Fruit fly (Drosophila melanogaster): Measurements from ENCODE around the gene Wnk.

Gene Wnk

dm6 chr3L:21554752-21555151 lies at the start of gene Wnk:
Wnk (minus strand) TSS chr3L:21554928.
- no peak for TF ChIP-seq CG17801 (GFP tag; optimal IDR thresholded peaks at IDR 0.05; ENCODE audit: partially characterized antibody)

- TF ChIP-seq CG17801 (GFP tag; optimal IDR thresholded peaks at IDR 0.05; ENCODE audit: partially characterized antibody) = no peak
These were observed 49.5 kb upstream of the Wnk start for dm6 chr3L:21604265-21604664.

- TF ChIP-seq CG17801 (GFP tag; optimal IDR thresholded peaks at IDR 0.05; ENCODE audit: partially characterized antibody) = no peak
These were observed 47.5 kb upstream of the Wnk start for dm6 chr3L:21602275-21602674.

- no peak for TF ChIP-seq CG17801 (GFP tag; optimal IDR thresholded peaks at IDR 0.05; ENCODE audit: partially characterized antibody)
These were observed 43.6 kb upstream of the Wnk start for dm6 chr3L:21598337-21598736.

- TF ChIP-seq CG17801 (GFP tag; optimal IDR thresholded peaks at IDR 0.05; ENCODE audit: partially characterized antibody) = no peak
These were observed 39.7 kb upstream of the Wnk start for dm6 chr3L:21594408-21594807.

dm6 chr3L:21591247-21591646 lies 36.5 kb upstream of the Wnk start:
- no peak for TF ChIP-seq CG17801 (GFP tag; optimal IDR thresholded peaks at IDR 0.05; ENCODE audit: partially characterized antibody)

dm6 chr3L:21586528-21586927 lies 31.8 kb upstream of the Wnk start, which contains the start of gene TfAP-2:
TfAP-2 (plus strand) TSS chr3L:21586828.
- TF ChIP-seq CG17801 (GFP tag; optimal IDR thresholded peaks at IDR 0.05; ENCODE audit: partially characterized antibody) = no peak

- no peak for TF ChIP-seq CG17801 (GFP tag; optimal IDR thresholded peaks at IDR 0.05; ENCODE audit: partially characterized antibody)
These were observed 30.7 kb upstream of the Wnk start for dm6 chr3L:21585397-21585796.

dm6 chr3L:21584683-21585082 lies 30.0 kb upstream of the Wnk start:
- TF ChIP-seq CG17801 (GFP tag; optimal IDR thresholded peaks at IDR 0.05; ENCODE audit: partially characterized antibody) = no peak

- no peak for TF ChIP-seq CG17801 (GFP tag; optimal IDR thresholded peaks at IDR 0.05; ENCODE audit: partially characterized antibody)
These were observed 27.3 kb upstream of the Wnk start for dm6 chr3L:21581984-21582383.

dm6 chr3L:21574296-21574745 lies 19.6 kb upstream of the Wnk start:
- no peak for TF ChIP-seq CG17801 (GFP tag; optimal IDR thresholded peaks at IDR 0.05; ENCODE audit: partially characterized antibody)

- TF ChIP-seq CG17801 (GFP tag; optimal IDR thresholded peaks at IDR 0.05; ENCODE audit: partially characterized antibody) = no peak
These were observed 19.1 kb upstream of the Wnk start, which contains the start of gene EMC10 for dm6 chr3L:21573831-21574230. EMC10 (plus strand) TSS chr3L:21574131.

dm6 chr3L:21568848-21569372 lies 14.2 kb upstream of the Wnk start, which contains the start of the genes CRIF and SMC5:
CRIF (minus strand) TSS chr3L:21568898.
SMC5 (plus strand) TSS chr3L:21569176.
- peak; percentile 41 for TF ChIP-seq CG17801 (GFP tag; optimal IDR thresholded peaks at IDR 0.05; ENCODE audit: partially characterized antibody)

- no peak for TF ChIP-seq CG17801 (GFP tag; optimal IDR thresholded peaks at IDR 0.05; ENCODE audit: partially characterized antibody)
These were observed 13.5 kb upstream of the Wnk start for dm6 chr3L:21568254-21568653.

- TF ChIP-seq CG17801 (GFP tag; optimal IDR thresholded peaks at IDR 0.05; ENCODE audit: partially characterized antibody) = no peak
These were observed 10.4 kb upstream of the Wnk start, which contains the start of gene CG7634 for dm6 chr3L:21565126-21565525. CG7634 (plus strand) TSS chr3L:21565426.

- TF ChIP-seq CG17801 (GFP tag; optimal IDR thresholded peaks at IDR 0.05; ENCODE audit: partially characterized antibody) = no peak
These were observed 7.4 kb upstream of the Wnk start, which contains the start of gene CapaR for dm6 chr3L:21562081-21562480. CapaR (minus strand) TSS chr3L:21562181.
